Fruit fly (Drosophila melanogaster): Measurements from ENCODE around the gene RpS5a.

The RpS5a gene

DNA sequence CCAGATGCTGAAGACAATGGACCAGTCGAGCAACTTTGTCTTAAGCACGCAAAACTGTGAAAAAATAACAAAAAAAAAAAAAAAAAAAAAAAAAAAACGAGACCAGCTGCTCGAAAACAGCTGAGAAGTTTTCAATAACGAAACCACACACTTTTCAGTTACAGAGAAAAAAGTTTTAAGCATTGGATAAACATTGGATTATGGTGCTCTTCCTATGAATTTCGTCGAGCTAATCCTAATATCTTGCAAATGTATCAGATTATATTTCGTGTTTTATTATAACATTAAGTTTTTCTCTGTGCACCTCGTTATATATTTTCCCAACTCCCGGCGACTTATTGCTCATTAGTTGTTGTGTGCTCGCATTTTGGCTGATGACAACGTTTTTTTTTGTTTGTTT lies 28.5 kb upstream of the RpS5a start (continued):
- TF ChIP-seq CG18476 (GFP tag; optimal IDR thresholded peaks at IDR 0.05) = no peak
- no peak for TF ChIP-seq pita (GFP tag; optimal IDR thresholded peaks at IDR 0.05)
- TF ChIP-seq Taf1 (GFP tag; IDR thresholded peaks at IDR 0.05) = no peak
- TF ChIP-seq dpn (GFP tag; optimal IDR thresholded peaks at IDR 0.05) = peak; percentile 41 to 50
- 0 out of 2 replicates have a peak, but pooled peaks have one; percentile 6 for TF ChIP-seq danr (GFP tag; IDR thresholded peaks at IDR 0.05)
- no peak for TF ChIP-seq gsb-n (tag; optimal IDR thresholded peaks at IDR 0.05)
- TF ChIP-seq CG13894 (tag; optimal IDR thresholded peaks at IDR 0.05) = peak; percentile 36
- no peak for TF ChIP-seq CG8765 (GFP tag; IDR thresholded peaks at IDR 0.05)
- peak; percentile 26; the same call in 1 of the 3 replicates for TF ChIP-seq CG2199 (GFP tag; IDR thresholded peaks at IDR 0.05)
- TF ChIP-seq Hsf (GFP tag; optimal IDR thresholded peaks at IDR 0.05) = peak; percentile 58
- TF ChIP-seq Gug (GFP tag; IDR thresholded peaks at IDR 0.05) = 0 out of 4 replicates have a peak, but pooled peaks have one; percentile 21
- TF ChIP-seq CG14860 (GFP tag; IDR thresholded peaks at IDR 0.05; ENCODE audit: partially characterized antibody) = no peak
- peak; percentile 71 for TF ChIP-seq Fer1 (GFP tag; optimal IDR thresholded peaks at IDR 0.05)
- no peak for TF ChIP-seq CG8290 (GFP tag; optimal IDR thresholded peaks at IDR 0.05)
- peak in 1 of 2 experiments; percentile 47 for TF ChIP-seq CG8290 (tag; optimal IDR thresholded peaks at IDR 0.05)
- peak; percentile 74 for TF ChIP-seq slbo (GFP tag; IDR thresholded peaks at IDR 0.05)
- TF ChIP-seq unpg (GFP tag; optimal IDR thresholded peaks at IDR 0.05) = peak; percentile 57
- no peak for TF ChIP-seq Doc3 (GFP tag; IDR thresholded peaks at IDR 0.05; ENCODE audit: partially characterized antibody)
- peak; percentile 29 for TF ChIP-seq odd (GFP tag; optimal IDR thresholded peaks at IDR 0.05)
- TF ChIP-seq CG9817 (tag; optimal IDR thresholded peaks at IDR 0.05) = peak; percentile 35
- TF ChIP-seq crc (GFP tag; optimal IDR thresholded peaks at IDR 0.05) = no peak
- no peak for TF ChIP-seq D (optimal IDR thresholded peaks at IDR 0.05)
- no peak for TF ChIP-seq D (GFP tag; optimal IDR thresholded peaks at IDR 0.05)
- TF ChIP-seq HLH3B (GFP tag; IDR thresholded peaks at IDR 0.05) = peak; percentile 51; the same call in 1 of the 2 replicates
- TF ChIP-seq CG10654 (GFP tag; optimal IDR thresholded peaks at IDR 0.05) = no peak
- no peak for TF ChIP-seq CrebB (tag; optimal IDR thresholded peaks at IDR 0.05)
- TF ChIP-seq CG11247 (GFP tag; IDR thresholded peaks at IDR 0.05) = peak; percentile 54; the same call in 1 of the 2 replicates
- TF ChIP-seq Hr39 (optimal IDR thresholded peaks at IDR 0.05) = no peak
- no peak for TF ChIP-seq da (GFP tag; optimal IDR thresholded peaks at IDR 0.05)
- TF ChIP-seq hkb (optimal IDR thresholded peaks at IDR 0.05) = no peak
- TF ChIP-seq hkb (GFP tag; IDR thresholded peaks at IDR 0.05) = peak; percentile 72
- no peak for TF ChIP-seq CG12236 (GFP tag; optimal IDR thresholded peaks at IDR 0.05)
- TF ChIP-seq sna (GFP tag; IDR thresholded peaks at IDR 0.05; ENCODE audit: partially characterized antibody) = no peak
- TF ChIP-seq chif (GFP tag; optimal IDR thresholded peaks at IDR 0.05) = peak in 1 of 2 experiments; percentile 44
- TF ChIP-seq Rx (GFP tag; IDR thresholded peaks at IDR 0.05) = peak; percentile 47; the same call in 1 of the 2 replicates
- 0 out of 2 replicates have a peak, but pooled peaks have one; percentile 25 for TF ChIP-seq ranshi (GFP tag; IDR thresholded peaks at IDR 0.05)
- peak; percentile 48 for TF ChIP-seq Camta (GFP tag; optimal IDR thresholded peaks at IDR 0.05)
- no peak for TF ChIP-seq Hr78 (GFP tag; optimal IDR thresholded peaks at IDR 0.05)
- TF ChIP-seq fru (optimal IDR thresholded peaks at IDR 0.05) = no peak
- no peak for TF ChIP-seq ato (GFP tag; IDR thresholded peaks at IDR 0.05; ENCODE audit: partially characterized antibody)
- peak; percentile 32 for TF ChIP-seq scrt (GFP tag; optimal IDR thresholded peaks at IDR 0.05)
- TF ChIP-seq CG13775 (GFP tag; optimal IDR thresholded peaks at IDR 0.05) = no peak
- peak; percentile 7 for TF ChIP-seq CG18764 (GFP tag; optimal IDR thresholded peaks at IDR 0.05)
- TF ChIP-seq corto (GFP tag; optimal IDR thresholded peaks at IDR 0.05) = no peak
- peak; percentile 5 for TF ChIP-seq dm (GFP tag; optimal IDR thresholded peaks at IDR 0.05)
- TF ChIP-seq Hey (tag; optimal IDR thresholded peaks at IDR 0.05) = no peak
- TF ChIP-seq Ets65A (GFP tag) = peak; percentile 68
- peak; percentile 59 for TF ChIP-seq CG2120 (GFP tag; optimal IDR thresholded peaks at IDR 0.05)
- TF ChIP-seq lilli (GFP tag; optimal IDR thresholded peaks at IDR 0.05) = peak; percentile 47
- peak; percentile 43 for TF ChIP-seq CG1233 (GFP tag; optimal IDR thresholded peaks at IDR 0.05)
- TF ChIP-seq CG12659 (GFP tag; optimal IDR thresholded peaks at IDR 0.05) = peak; percentile 9
- TF ChIP-seq trh (GFP tag; optimal IDR thresholded peaks at IDR 0.05) = no peak
- peak; percentile 43 for TF ChIP-seq tio (GFP tag; optimal IDR thresholded peaks at IDR 0.05)

All from whole organism, embryonic.